Fruit fly (Drosophila melanogaster): ENCODE measurements around the gene CG8188.
A peak's percentile ranks its signal among the peaks of the same experiment; 100 is the strongest.

The CG8188 gene

DNA sequence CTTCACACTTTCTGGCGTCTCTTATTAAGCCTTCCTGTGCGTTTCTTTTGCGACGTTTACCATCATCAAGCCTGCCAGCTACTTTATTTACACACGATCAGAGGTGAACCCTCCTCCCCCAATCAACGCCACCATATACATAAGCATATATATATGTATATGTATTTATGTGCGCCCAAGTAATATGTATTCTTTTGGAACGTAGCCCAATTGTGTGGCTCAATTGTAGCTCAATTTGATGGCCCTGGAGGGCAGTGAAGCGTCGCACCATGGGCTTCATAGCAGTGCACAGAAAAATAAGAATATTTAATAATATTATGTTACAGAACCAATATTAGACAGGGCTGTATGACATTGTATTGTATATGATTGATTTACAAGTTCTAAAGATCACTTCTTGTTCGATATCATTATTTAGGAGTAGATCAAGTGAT, 39.1 kb upstream of the CG8188 start (continued):
- no peak for TF ChIP-seq Xbp1 (GFP tag; optimal IDR thresholded peaks at IDR 0.05)
- TF ChIP-seq toy (GFP tag; IDR thresholded peaks at IDR 0.05), result no peak
- TF ChIP-seq jigr1 (GFP tag; IDR thresholded peaks at IDR 0.05), result no peak
- no peak for TF ChIP-seq CG9876 (GFP tag; optimal IDR thresholded peaks at IDR 0.05)
- no peak for TF ChIP-seq Ssrp (tag; optimal IDR thresholded peaks at IDR 0.05)
- no peak for TF ChIP-seq CG11696 (GFP tag; IDR thresholded peaks at IDR 0.05)
- no peak for TF ChIP-seq ato (GFP tag; IDR thresholded peaks at IDR 0.05; ENCODE audit: partially characterized antibody)
- TF ChIP-seq CG12659 (GFP tag; optimal IDR thresholded peaks at IDR 0.05), result no peak
- no peak for TF ChIP-seq lov (optimal IDR thresholded peaks at IDR 0.05)
- no peak for TF ChIP-seq lov (GFP tag; IDR thresholded peaks at IDR 0.05)
- TF ChIP-seq Ets65A (GFP tag), result peak; percentile 46
- TF ChIP-seq CG7963 (GFP tag; IDR thresholded peaks at IDR 0.05; ENCODE audit: partially characterized antibody), result no peak
- TF ChIP-seq croc (GFP tag; conservative IDR thresholded peaks at IDR 0.05), result no peak
- TF ChIP-seq CG15696 (tag; optimal IDR thresholded peaks at IDR 0.05), result no peak
- peak; percentile 2 for TF ChIP-seq exex (tag; optimal IDR thresholded peaks at IDR 0.05)
- TF ChIP-seq bbx (GFP tag; IDR thresholded peaks at IDR 0.05; ENCODE audit: partially characterized antibody), result no peak
- TF ChIP-seq CG32532 (GFP tag; IDR thresholded peaks at IDR 0.05), result no peak
- TF ChIP-seq chn (GFP tag; optimal IDR thresholded peaks at IDR 0.05), result no peak
- no peak for TF ChIP-seq CG12236 (GFP tag; optimal IDR thresholded peaks at IDR 0.05)
- TF ChIP-seq bowl (GFP tag; IDR thresholded peaks at IDR 0.05), result no peak
- TF ChIP-seq cg (GFP tag; optimal IDR thresholded peaks at IDR 0.05), result peak; percentile 17
- peak; percentile 68 for TF ChIP-seq Med (GFP tag)
- no peak for TF ChIP-seq Dfd (GFP tag; optimal IDR thresholded peaks at IDR 0.05)
- TF ChIP-seq Rx (GFP tag; IDR thresholded peaks at IDR 0.05), result no peak
- TF ChIP-seq vvl (GFP tag; IDR thresholded peaks at IDR 0.05), result no peak
- TF ChIP-seq CG31365 (tag; optimal IDR thresholded peaks at IDR 0.05), result no peak
- TF ChIP-seq aop (GFP tag; IDR thresholded peaks at IDR 0.05), result no peak
- TF ChIP-seq MTF-1 (GFP tag; optimal IDR thresholded peaks at IDR 0.05; ENCODE audit: borderline replicate concordance), result no peak
- 0 out of 2 replicates have a peak, but pooled peaks have one; percentile 15 for TF ChIP-seq chm (GFP tag; IDR thresholded peaks at IDR 0.05)
- TF ChIP-seq E2f2 (GFP tag; IDR thresholded peaks at IDR 0.05), result no peak
- no peak for TF ChIP-seq CG17568 (GFP tag; optimal IDR thresholded peaks at IDR 0.05)
- TF ChIP-seq pzg (GFP tag; optimal IDR thresholded peaks at IDR 0.05), result no peak
- TF ChIP-seq CG18262 (tag; optimal IDR thresholded peaks at IDR 0.05), result no peak
- no peak for TF ChIP-seq salm (tag; optimal IDR thresholded peaks at IDR 0.05)
- TF ChIP-seq chinmo (GFP tag; IDR thresholded peaks at IDR 0.05; ENCODE audit: partially characterized antibody), result 0 out of 4 replicates have a peak, but pooled peaks have one; percentile 17
- TF ChIP-seq Hsf (GFP tag; optimal IDR thresholded peaks at IDR 0.05), result no peak
- no peak for TF ChIP-seq oc (tag; optimal IDR thresholded peaks at IDR 0.05)
- 0 out of 3 replicates have a peak, but pooled peaks have one; percentile 4 for TF ChIP-seq otp (GFP tag; IDR thresholded peaks at IDR 0.05)
- no peak for TF ChIP-seq CG16863 (GFP tag; optimal IDR thresholded peaks at IDR 0.05)
- TF ChIP-seq gcm2 (GFP tag; optimal IDR thresholded peaks at IDR 0.05), result no peak
- no peak for TF ChIP-seq unc-4 (GFP tag; IDR thresholded peaks at IDR 0.05; ENCODE audit: partially characterized antibody)
- no peak for TF ChIP-seq tna (GFP tag; IDR thresholded peaks at IDR 0.05; ENCODE audit: partially characterized antibody)
- TF ChIP-seq CG32767 (GFP tag; IDR thresholded peaks at IDR 0.05), result no peak
- peak; percentile 2 for TF ChIP-seq dmrt11E (tag; optimal IDR thresholded peaks at IDR 0.05)
- peak; percentile 77 for TF ChIP-seq pros (GFP tag; optimal IDR thresholded peaks at IDR 0.05)
- no peak for TF ChIP-seq pb (GFP tag; optimal IDR thresholded peaks at IDR 0.05)
- TF ChIP-seq trem (tag; optimal IDR thresholded peaks at IDR 0.05), result no peak
- no peak for TF ChIP-seq Abd-B (GFP tag; optimal IDR thresholded peaks at IDR 0.05)
- no peak for TF ChIP-seq Hey (tag; optimal IDR thresholded peaks at IDR 0.05)
- no peak for TF ChIP-seq ERR (GFP tag; optimal IDR thresholded peaks at IDR 0.05)
- TF ChIP-seq kay (GFP tag; optimal IDR thresholded peaks at IDR 0.05), result no peak
- TF ChIP-seq Dbx (GFP tag; IDR thresholded peaks at IDR 0.05), result no peak
